Worm (Caenorhabditis elegans): ENCODE measurements around the gene C30G12.6.

The C30G12.6 gene

ce11 chrII:7242754-7243153 lies 53.1 kb downstream of the C30G12.6 start:
- TF ChIP-seq unc-120 (tag; optimal IDR thresholded peaks at IDR 0.05; ENCODE audit: poor library complexity, severe bottlenecking) (no peak), sptf-1 (tag; optimal IDR thresholded peaks at IDR 0.05) (no peak), unc-62 (GFP tag; optimal IDR thresholded peaks at IDR 0.05) (no peak), elt-3 (tag; optimal IDR thresholded peaks at IDR 0.05) (no peak), nhr-12 (tag; optimal IDR thresholded peaks at IDR 0.05) (no peak), hlh-1 (tag; optimal IDR thresholded peaks at IDR 0.05) (no peak), ham-2 (GFP tag; optimal IDR thresholded peaks at IDR 0.05) (no peak), snpc-4 (tag; optimal IDR thresholded peaks at IDR 0.05) (no peak), flh-1 (GFP tag; optimal IDR thresholded peaks at IDR 0.05) (no peak), lsy-2 (tag; optimal IDR thresholded peaks at IDR 0.05) (no peak), ztf-11 (tag; optimal IDR thresholded peaks at IDR 0.05) (no peak), sem-2 (GFP tag; optimal IDR thresholded peaks at IDR 0.05) (no peak), lin-13 (tag; optimal IDR thresholded peaks at IDR 0.05) (no peak), tbx-8 (GFP tag; optimal IDR thresholded peaks at IDR 0.05) (no peak)
